Worm (Caenorhabditis elegans) whole organism, young adult: ENCODE results near the gene bgal-2.

ENCODE experiments used
- F39B2.1 ChIP-seq: fragments of 200-800 bp; sonication (Bioruptor generic); IDR thresholded peaks from 2 replicates; pipeline ENCODE4 v1.3.6; 2022; ENCODE audit warnings: missing genetic modification reagents, missing genetic modification characterization, missing compliant biosample characterization
- F57A8.1 ChIP-seq: fragments of 200-800 bp; sonication (Bioruptor generic); optimal IDR thresholded peaks from 2 replicates; lab custom pipeline; 2018; ENCODE audit warnings: mild to moderate bottlenecking, missing genetic modification characterization, moderate library complexity, missing compliant biosample characterization
- T07F8.4 ChIP-seq: sonication (generic microtip); optimal IDR thresholded peaks from 2 replicates; lab custom pipeline; 2016; ENCODE audit warnings: mild to moderate bottlenecking, missing genetic modification characterization, moderate library complexity, missing compliant biosample characterization
- aptf-2 ChIP-seq: fragments of 200-800 bp; sonication (Bioruptor generic); conservative IDR thresholded peaks from 2 replicates; pipeline ENCODE4 v1.3.6; 2022; ENCODE audit warnings: missing genetic modification reagents, missing genetic modification characterization, missing compliant biosample characterization
- cebp-2 ChIP-seq: fragments of 200-800 bp; sonication (Bioruptor generic); IDR thresholded peaks from 2 replicates; pipeline ENCODE4 v1.3.6; 2022; ENCODE audit warnings: missing genetic modification characterization, missing compliant biosample characterization
- dox-1 ChIP-seq: fragments of 200-800 bp; sonication (Bioruptor generic); IDR thresholded peaks from 2 replicates; pipeline ENCODE4 v1.3.6; 2022; ENCODE audit warnings: missing genetic modification reagents, missing genetic modification characterization, missing compliant biosample characterization
- lsy-27 ChIP-seq: sonication (generic microtip); optimal IDR thresholded peaks from 2 replicates; lab custom pipeline; 2017; ENCODE audit warnings: missing genetic modification characterization, mild to moderate bottlenecking, missing compliant biosample characterization, antibody characterized with exemption, missing genotype, borderline replicate concordance; ENCODE audit not compliant: insufficient read depth
- madf-6 ChIP-seq: fragments of 200-800 bp; sonication (Bioruptor generic); IDR thresholded peaks from 2 replicates; pipeline ENCODE4 v1.3.6; 2022; ENCODE audit warnings: missing genetic modification reagents, missing genetic modification characterization, missing compliant biosample characterization
- snpc-1.1 ChIP-seq: sonication (generic microtip); optimal IDR thresholded peaks from 2 replicates; lab custom pipeline; 2017; ENCODE audit warnings: missing genetic modification characterization, mild to moderate bottlenecking, missing compliant biosample characterization, antibody characterized with exemption, moderate library complexity, missing genotype, missing genetic modification reagents; ENCODE audit not compliant: insufficient read depth
- snpc-4 ChIP-seq, 5 experiments: fragments of 150-350 bp in 1 of 5; sonication (generic microtip) in 4 of 5; optimal IDR thresholded peaks; 2 replicates each; lab custom pipeline; 2014 to 2018; ENCODE audit warnings: missing genetic modification characterization in 5 of 5, missing biosample characterization in 3 of 5, antibody characterized with exemption in 2 of 5, mild to moderate bottlenecking in 2 of 5, missing compliant biosample characterization in 2 of 5, missing genotype in 2 of 5, moderate library complexity in 2 of 5, missing genetic modification reagents in 1 of 5
- tbp1 ChIP-seq: fragments of 200-800 bp; sonication (Bioruptor generic); optimal IDR thresholded peaks from 2 replicates; lab custom pipeline; 2018; ENCODE audit warnings: mild to moderate bottlenecking, missing genetic modification characterization, missing compliant biosample characterization
- unc-130 ChIP-seq: sonication (generic microtip); optimal IDR thresholded peaks from 2 replicates; lab custom pipeline; 2016; ENCODE audit warnings: missing genetic modification reagents, missing genetic modification characterization, missing compliant biosample characterization
- unc-62 ChIP-seq: fragments of 150-350 bp; optimal IDR thresholded peaks from 2 replicates; lab custom pipeline; 2014; ENCODE audit warnings: missing biosample characterization, missing genetic modification reagents, missing genetic modification characterization

- TF ChIP-seq unc-62 (GFP tag; lab: Kevin White, UChicago) (no peak), dox-1 (GFP tag; lab: Robert Waterston, UW) (peak; percentile 55), cebp-2 (GFP tag; lab: Robert Waterston, UW) (no peak), T07F8.4 (no peak), F39B2.1 (no peak), snpc-1.1 (no peak), F57A8.1 (GFP tag; lab: Kevin White, UChicago) (no peak), lsy-27 (no peak), madf-6 (GFP tag; lab: Robert Waterston, UW) (no peak), unc-130 (GFP tag; lab: Kevin White, UChicago) (no peak), snpc-4 (GFP tag; optimal IDR thresholded peaks at IDR 0.05; lab: Kevin White, UChicago) (no peak), snpc-4 (tag; optimal IDR thresholded peaks at IDR 0.05; lab: Kevin White, UChicago) (no peak), aptf-2 (GFP tag; lab: Robert Waterston, UW) (no peak), tbp1 (GFP tag; lab: Kevin White, UChicago) (no peak)
Observed at ce11 chrX:6808640-6809039, 24.4 kb downstream of the bgal-2 start.
